Fruit fly (Drosophila melanogaster) whole organism, adult: Measurements from ENCODE around the gene defl.
A peak's percentile ranks its signal among the peaks of the same experiment; 100 is the strongest.

Experiments
- CG11617 ChIP-seq: fragments of 200-800 bp; sonication (Bioruptor generic); optimal IDR thresholded peaks from 2 replicates; lab custom pipeline; 2017; ENCODE audit warnings: mild to moderate bottlenecking, missing biosample characterization, missing genetic modification reagents, missing genetic modification characterization
- CG12768 ChIP-seq: fragments of 200-800 bp; sonication (Bioruptor generic); optimal IDR thresholded peaks from 2 replicates; lab custom pipeline; 2017; ENCODE audit warnings: missing biosample characterization, missing genetic modification characterization, mild to moderate bottlenecking, moderate library complexity, missing genetic modification reagents
- CG14711 ChIP-seq: fragments of 200-800 bp; sonication (Bioruptor generic); optimal IDR thresholded peaks from 2 replicates; lab custom pipeline; 2018; ENCODE audit warnings: missing biosample characterization, mild to moderate bottlenecking, missing genetic modification characterization, moderate library complexity
- CG1620 ChIP-seq: fragments of 200-800 bp; sonication (Bioruptor generic); optimal IDR thresholded peaks from 2 replicates; lab custom pipeline; 2016; ENCODE audit warnings: missing biosample characterization, missing genetic modification characterization
- CG33017 ChIP-seq: fragments of 200-800 bp; sonication (Bioruptor generic); optimal IDR thresholded peaks from 2 replicates; lab custom pipeline; 2018; ENCODE audit warnings: missing biosample characterization, mild to moderate bottlenecking, missing genetic modification characterization, moderate library complexity
- CG5204 ChIP-seq: fragments of 200-800 bp; sonication (Bioruptor generic); optimal IDR thresholded peaks from 2 replicates; lab custom pipeline; 2016; ENCODE audit warnings: missing biosample characterization, missing genetic modification characterization
- CG7045 ChIP-seq: fragments of 200-800 bp; sonication (Bioruptor generic); optimal IDR thresholded peaks from 2 replicates; lab custom pipeline; 2017; ENCODE audit warnings: missing biosample characterization, mild to moderate bottlenecking, missing genetic modification characterization
- CG7101 ChIP-seq: fragments of 200-800 bp; sonication (Bioruptor generic); optimal IDR thresholded peaks from 2 replicates; lab custom pipeline; 2018; ENCODE audit warnings: missing biosample characterization, mild to moderate bottlenecking, missing genetic modification characterization, moderate library complexity
- Clk ChIP-seq: fragments of 200-800 bp; sonication (Bioruptor generic); optimal IDR thresholded peaks from 2 replicates; lab custom pipeline; 2017; ENCODE audit warnings: missing biosample characterization, missing genetic modification characterization
- Crg-1 ChIP-seq: fragments of 200-800 bp; sonication (Bioruptor generic); optimal IDR thresholded peaks from 2 replicates; lab custom pipeline; 2016; ENCODE audit warnings: missing biosample characterization, missing genetic modification characterization
- Hr96 ChIP-seq: fragments of 200-800 bp; sonication (Bioruptor generic); optimal IDR thresholded peaks from 2 replicates; lab custom pipeline; 2016; ENCODE audit warnings: missing biosample characterization, missing genetic modification characterization
- Mnt ChIP-seq: fragments of 200-800 bp; sonication (Bioruptor generic); optimal IDR thresholded peaks from 2 replicates; lab custom pipeline; 2016; ENCODE audit warnings: missing biosample characterization, mild to moderate bottlenecking, missing genetic modification characterization
- bab1 ChIP-seq: fragments of 200-800 bp; sonication (Bioruptor generic); optimal IDR thresholded peaks from 3 replicates; lab custom pipeline; 2019; ENCODE audit warnings: missing biosample characterization, mild to moderate bottlenecking, missing genetic modification characterization, moderate library complexity
- cic ChIP-seq: fragments of 200-800 bp; sonication (Bioruptor generic); optimal IDR thresholded peaks from 2 replicates; lab custom pipeline; 2017; ENCODE audit warnings: missing biosample characterization, mild to moderate bottlenecking, missing genetic modification characterization, moderate library complexity
- cnc ChIP-seq, 2 experiments: fragments of >200 bp; optimal IDR thresholded peaks; 2 replicates each; lab custom pipeline; 2017
- kay ChIP-seq: fragments of 200-800 bp; sonication (Bioruptor generic); peaks from one replicate; lab custom pipeline; 2016; ENCODE audit warnings: missing biosample characterization, missing genetic modification characterization, borderline replicate concordance
- ovo ChIP-seq: fragments of 200-800 bp; sonication (Bioruptor generic); optimal IDR thresholded peaks from 2 replicates; lab custom pipeline; 2016; ENCODE audit warnings: missing biosample characterization, missing genetic modification characterization
- pad ChIP-seq: fragments of 200-800 bp; sonication (Bioruptor generic); optimal IDR thresholded peaks from 3 replicates; lab custom pipeline; 2017; ENCODE audit warnings: missing biosample characterization, missing genetic modification characterization, mild to moderate bottlenecking, moderate library complexity, missing genetic modification reagents
- tj ChIP-seq: fragments of 200-800 bp; sonication (Bioruptor generic); optimal IDR thresholded peaks from 3 replicates; lab custom pipeline; 2017; ENCODE audit warnings: missing biosample characterization, mild to moderate bottlenecking, missing genetic modification characterization, moderate library complexity
- toe ChIP-seq: fragments of 200-800 bp; sonication (Bioruptor generic); optimal IDR thresholded peaks from 2 replicates; lab custom pipeline; 2016; ENCODE audit warnings: missing biosample characterization, missing genetic modification characterization

defl gene

dm6 chr3L:9723108-9723507 lies at the start of gene defl, which contains the start of gene nbs:
Gene defl (plus strand): TSS chr3L:9723423.
Gene nbs (minus strand): TSS chr3L:9723194.
- no peak for TF ChIP-seq cic (GFP tag; lab: Kevin White, UChicago)
- peak; percentile 57 for TF ChIP-seq bab1 (GFP tag; lab: Kevin White, UChicago)
- TF ChIP-seq cnc (optimal IDR thresholded peaks at IDR 0.05; lab: Kevin White, UChicago) = no peak
- peak; percentile 65 for TF ChIP-seq CG12768 (GFP tag; lab: Kevin White, UChicago)
- TF ChIP-seq toe (GFP tag; lab: Kevin White, UChicago) = no peak
- TF ChIP-seq tj (GFP tag; lab: Kevin White, UChicago) = peak; percentile 22
- TF ChIP-seq ovo (GFP tag; lab: Kevin White, UChicago) = peak; percentile 61
- TF ChIP-seq CG1620 (GFP tag; lab: Kevin White, UChicago) = peak; percentile 81
- peak; percentile 48 for TF ChIP-seq CG7045 (GFP tag; lab: Kevin White, UChicago)
- no peak for TF ChIP-seq CG5204 (GFP tag; lab: Kevin White, UChicago)
- peak; percentile 11 for TF ChIP-seq Clk (GFP tag; lab: Kevin White, UChicago)
- TF ChIP-seq Mnt (GFP tag; lab: Kevin White, UChicago) = peak; percentile 55
- TF ChIP-seq kay = no peak
- peak; percentile 67 for TF ChIP-seq CG7101 (tag; lab: Kevin White, UChicago)
- peak; percentile 43 for TF ChIP-seq pad (GFP tag; lab: Kevin White, UChicago)
- peak; percentile 63 for TF ChIP-seq Crg-1
- no peak for TF ChIP-seq Hr96 (GFP tag; lab: Kevin White, UChicago)
- peak; percentile 77 for TF ChIP-seq CG11617 (GFP tag; lab: Kevin White, UChicago)
- peak; percentile 45 for TF ChIP-seq CG33017 (tag; lab: Kevin White, UChicago)
- peak; percentile 40 for TF ChIP-seq CG14711

- no peak for TF ChIP-seq Mnt (GFP tag; lab: Kevin White, UChicago)
- no peak for TF ChIP-seq toe (GFP tag; lab: Kevin White, UChicago)
- peak; percentile 26 for TF ChIP-seq kay
Measured at dm6 chr3L:9674300-9674699, 48.9 kb upstream of the defl start.

dm6 chr3L:9675528-9675963 lies 47.7 kb upstream of the defl start:
- TF ChIP-seq CG11617 (GFP tag; lab: Kevin White, UChicago) = peak; percentile 65
- no peak for TF ChIP-seq CG14711
- no peak for TF ChIP-seq Clk (GFP tag; lab: Kevin White, UChicago)
- peak; percentile 69 for TF ChIP-seq ovo (GFP tag; lab: Kevin White, UChicago)
- peak; percentile 98 for TF ChIP-seq kay
- TF ChIP-seq CG5204 (GFP tag; lab: Kevin White, UChicago) = no peak
- TF ChIP-seq Mnt (GFP tag; lab: Kevin White, UChicago) = peak; percentile 44
- no peak for TF ChIP-seq Crg-1
- peak; percentile 91 for TF ChIP-seq CG12768 (GFP tag; lab: Kevin White, UChicago)
- TF ChIP-seq tj (GFP tag; lab: Kevin White, UChicago) = peak; percentile 44
- peak; percentile 77 for TF ChIP-seq CG33017 (tag; lab: Kevin White, UChicago)
- TF ChIP-seq CG7101 (tag; lab: Kevin White, UChicago) = peak; percentile 19
- TF ChIP-seq cic (GFP tag; lab: Kevin White, UChicago) = peak; percentile 80
- peak; percentile 46 for TF ChIP-seq CG7045 (GFP tag; lab: Kevin White, UChicago)
- no peak for TF ChIP-seq toe (GFP tag; lab: Kevin White, UChicago)
- no peak for TF ChIP-seq cnc (optimal IDR thresholded peaks at IDR 0.05; lab: Kevin White, UChicago)
- peak; percentile 4 for TF ChIP-seq CG1620 (GFP tag; lab: Kevin White, UChicago)
- TF ChIP-seq Hr96 (GFP tag; lab: Kevin White, UChicago) = peak; percentile 40

- no peak for TF ChIP-seq cic (GFP tag; lab: Kevin White, UChicago)
- no peak for TF ChIP-seq toe (GFP tag; lab: Kevin White, UChicago)
- TF ChIP-seq CG11617 (GFP tag; lab: Kevin White, UChicago) = no peak
- no peak for TF ChIP-seq CG5204 (GFP tag; lab: Kevin White, UChicago)
- no peak for TF ChIP-seq CG7045 (GFP tag; lab: Kevin White, UChicago)
- TF ChIP-seq pad (GFP tag; lab: Kevin White, UChicago) = no peak
- no peak for TF ChIP-seq CG12768 (GFP tag; lab: Kevin White, UChicago)
- no peak for TF ChIP-seq tj (GFP tag; lab: Kevin White, UChicago)
- no peak for TF ChIP-seq ovo (GFP tag; lab: Kevin White, UChicago)
Measured at dm6 chr3L:9677260-9677659, 46.0 kb upstream of the defl start.

- TF ChIP-seq kay = peak; percentile 89
- peak; percentile 3 for TF ChIP-seq pad (GFP tag; lab: Kevin White, UChicago)
- no peak for TF ChIP-seq toe (GFP tag; lab: Kevin White, UChicago)
- no peak for TF ChIP-seq CG11617 (GFP tag; lab: Kevin White, UChicago)
- no peak for TF ChIP-seq bab1 (GFP tag; lab: Kevin White, UChicago)
- TF ChIP-seq CG7101 (tag; lab: Kevin White, UChicago) = no peak
- TF ChIP-seq CG7045 (GFP tag; lab: Kevin White, UChicago) = no peak
- TF ChIP-seq CG33017 (tag; lab: Kevin White, UChicago) = no peak
- TF ChIP-seq cic (GFP tag; lab: Kevin White, UChicago) = peak; percentile 14
- TF ChIP-seq CG5204 (GFP tag; lab: Kevin White, UChicago) = no peak
- no peak for TF ChIP-seq Mnt (GFP tag; lab: Kevin White, UChicago)
- no peak for TF ChIP-seq cnc (optimal IDR thresholded peaks at IDR 0.05; lab: Kevin White, UChicago)
- TF ChIP-seq CG14711 = no peak
Measured at dm6 chr3L:9678007-9678497, 45.2 kb upstream of the defl start.

- TF ChIP-seq CG33017 (tag; lab: Kevin White, UChicago) (no peak), bab1 (GFP tag; lab: Kevin White, UChicago) (peak; percentile 27), CG7101 (tag; lab: Kevin White, UChicago) (no peak), cic (GFP tag; lab: Kevin White, UChicago) (peak; percentile 32), kay (no peak), tj (GFP tag; lab: Kevin White, UChicago) (peak; percentile 60)
Measured at dm6 chr3L:9678994-9679393, 44.2 kb upstream of the defl start, which contains the start of the genes fry and CG16717. Gene fry (minus strand): TSS chr3L:9679103. Gene CG16717 (plus strand): TSS chr3L:9679201.
